Worm (Caenorhabditis elegans) whole organism, L1 larva: ENCODE results near the gene mrpl-16.
A peak's percentile ranks its signal among the peaks of the same experiment; 100 is the strongest.

Experiments
- C16A3.4 ChIP-seq: fragments of 150-350 bp; optimal IDR thresholded peaks from 2 replicates; lab custom pipeline; 2014; ENCODE audit warnings: missing biosample characterization, missing genetic modification characterization
- alr-1 ChIP-seq: fragments of 200-800 bp; sonication (Bioruptor generic); optimal IDR thresholded peaks from 2 replicates; lab custom pipeline; 2018; ENCODE audit warnings: borderline replicate concordance, mild to moderate bottlenecking, missing genetic modification characterization, missing compliant biosample characterization
- aly-2 ChIP-seq: fragments of 150-350 bp; optimal IDR thresholded peaks from 2 replicates; lab custom pipeline; 2014; ENCODE audit warnings: missing biosample characterization, missing genetic modification characterization
- ceh-82 ChIP-seq, 3 experiments: fragments of 150-350 bp in 1 of 3; sonication (generic microtip) in 2 of 3; optimal IDR thresholded peaks; 2 replicates each; lab custom pipeline; 2014 to 2017; ENCODE audit warnings: missing biosample characterization in 3 of 3, missing genetic modification characterization in 3 of 3
- ceh-90 ChIP-seq: sonication (generic microtip); optimal IDR thresholded peaks from 2 replicates; lab custom pipeline; 2016; ENCODE audit warnings: missing genetic modification characterization, missing compliant biosample characterization
- egl-13 ChIP-seq: sonication (generic microtip); optimal IDR thresholded peaks from 2 replicates; lab custom pipeline; 2016; ENCODE audit warnings: missing genotype, missing genetic modification reagents, missing genetic modification characterization, missing compliant biosample characterization
- nhr-237 ChIP-seq: fragments of 150-350 bp; optimal IDR thresholded peaks from 2 replicates; lab custom pipeline; 2014; ENCODE audit warnings: missing biosample characterization, missing genetic modification characterization
- snpc-4 ChIP-seq: fragments of 150-350 bp; optimal IDR thresholded peaks from 2 replicates; lab custom pipeline; 2014; ENCODE audit warnings: missing biosample characterization, missing genetic modification characterization
- sptf-1 ChIP-seq: fragments of 150-350 bp; optimal IDR thresholded peaks from 2 replicates; lab custom pipeline; 2014; ENCODE audit warnings: missing biosample characterization, missing genetic modification characterization
- zag-1 ChIP-seq: fragments of 150-350 bp; optimal IDR thresholded peaks from 2 replicates; lab custom pipeline; 2014; ENCODE audit warnings: missing biosample characterization, missing genetic modification characterization
- ztf-11 ChIP-seq, 2 experiments: sonication (generic microtip); optimal IDR thresholded peaks; 2 replicates each; lab custom pipeline; 2016 to 2017; ENCODE audit warnings: missing genetic modification characterization in 2 of 2, missing biosample characterization in 1 of 2, missing compliant biosample characterization in 1 of 2

ce11 chrIII:4754001-4754561, 49.9 kb downstream of the mrpl-16 start, which contains the start of the genes rps-0 and rbg-3:
- TF ChIP-seq alr-1 = no peak
- TF ChIP-seq aly-2 (tag; lab: Kevin White, UChicago) = peak; percentile 66
- peak; percentile 47 for TF ChIP-seq snpc-4 (tag; lab: Kevin White, UChicago)
- TF ChIP-seq nhr-237 (tag; lab: Kevin White, UChicago) = peak; percentile 49
- peak; percentile 97 for TF ChIP-seq C16A3.4 (tag; lab: Kevin White, UChicago)
- peak in 1 of 2 experiments; percentile 72 for TF ChIP-seq ztf-11 (tag; optimal IDR thresholded peaks at IDR 0.05; lab: Kevin White, UChicago)
- peak; percentile 20 for TF ChIP-seq ceh-90 (tag; lab: Kevin White, UChicago)
- peak; percentile 82 for TF ChIP-seq egl-13
- TF ChIP-seq ceh-82 (tag; optimal IDR thresholded peaks at IDR 0.05; lab: Kevin White, UChicago) = peak; percentile 93 to 94 (median 93)
- no peak for TF ChIP-seq zag-1
- TF ChIP-seq sptf-1 (tag; lab: Kevin White, UChicago) = no peak
